Fruit fly (Drosophila melanogaster) whole organism, prepupa: Measurements from ENCODE around the gene Blos3.

Experiments used
- CG10669 ChIP-seq: fragments of 200-800 bp; sonication (Bioruptor generic); optimal IDR thresholded peaks from 3 replicates; lab custom pipeline; 2018; ENCODE audit warnings: missing biosample characterization, mild to moderate bottlenecking, missing genetic modification characterization, moderate library complexity
- CG11762 ChIP-seq: fragments of 200-800 bp; sonication (Bioruptor generic); optimal IDR thresholded peaks from 3 replicates; lab custom pipeline; 2016; ENCODE audit warnings: missing biosample characterization, missing genetic modification characterization; ENCODE audit not compliant: insufficient read depth
- CG11902 ChIP-seq: fragments of 200-800 bp; sonication (Bioruptor generic); optimal IDR thresholded peaks from 3 replicates; lab custom pipeline; 2016; ENCODE audit warnings: missing biosample characterization, missing genetic modification characterization
- CG15336 ChIP-seq: fragments of 200-800 bp; sonication (Bioruptor generic); IDR thresholded peaks from 2 replicates; pipeline ENCODE4 v1.3.6; 2022; ENCODE audit warnings: missing biosample characterization, missing genetic modification characterization
- CG16779 ChIP-seq: fragments of 200-800 bp; sonication (Bioruptor generic); optimal IDR thresholded peaks from 3 replicates; lab custom pipeline; 2017; ENCODE audit warnings: missing biosample characterization, mild to moderate bottlenecking, missing genetic modification characterization
- CG3032 ChIP-seq: fragments of 200-800 bp; optimal IDR thresholded peaks from 2 replicates; lab custom pipeline; 2019; ENCODE audit warnings: missing biosample characterization, mild to moderate bottlenecking, missing genetic modification characterization, moderate library complexity
- CG31627 ChIP-seq: fragments of 200-800 bp; sonication (Bioruptor generic); optimal IDR thresholded peaks from 3 replicates; lab custom pipeline; 2016; ENCODE audit warnings: missing biosample characterization, missing genetic modification characterization
- CG32006 ChIP-seq: fragments of 200-800 bp; sonication (Bioruptor generic); optimal IDR thresholded peaks from 3 replicates; lab custom pipeline; 2017; ENCODE audit warnings: missing biosample characterization, mild to moderate bottlenecking, missing genetic modification characterization
- CG4318 ChIP-seq: fragments of 200-800 bp; sonication (Bioruptor generic); optimal IDR thresholded peaks from 3 replicates; lab custom pipeline; 2017; ENCODE audit warnings: missing biosample characterization, mild to moderate bottlenecking, missing genetic modification characterization
- CG6792 ChIP-seq: fragments of 200-800 bp; sonication (Bioruptor generic); optimal IDR thresholded peaks from 3 replicates; lab custom pipeline; 2016; ENCODE audit warnings: missing biosample characterization, missing genetic modification characterization
- CG6808 ChIP-seq: fragments of 200-800 bp; sonication (Bioruptor generic); optimal IDR thresholded peaks from 3 replicates; lab custom pipeline; 2017; ENCODE audit warnings: missing biosample characterization, missing genetic modification characterization, mild to moderate bottlenecking, moderate library complexity, missing genetic modification reagents
- CG7368 ChIP-seq: fragments of 200-800 bp; sonication (Bioruptor generic); optimal IDR thresholded peaks from 3 replicates; lab custom pipeline; 2016; ENCODE audit warnings: missing biosample characterization, missing genetic modification characterization
- CG8319 ChIP-seq: fragments of 200-800 bp; sonication (Bioruptor generic); optimal IDR thresholded peaks from 3 replicates; lab custom pipeline; 2016; ENCODE audit warnings: missing biosample characterization, missing genetic modification characterization
- CG8632 ChIP-seq: fragments of 200-800 bp; sonication (Bioruptor generic); optimal IDR thresholded peaks from 3 replicates; lab custom pipeline; 2016; ENCODE audit warnings: missing biosample characterization, missing genetic modification characterization
- Eip93F ChIP-seq: fragments of 200-800 bp; sonication (Bioruptor generic); optimal IDR thresholded peaks from 2 replicates; lab custom pipeline; 2016; ENCODE audit warnings: missing biosample characterization, mild to moderate bottlenecking, missing genetic modification characterization
- Ets21C ChIP-seq: fragments of 200-800 bp; sonication (Bioruptor generic); optimal IDR thresholded peaks from 3 replicates; lab custom pipeline; 2016; ENCODE audit warnings: missing biosample characterization, missing genetic modification characterization
- Gug ChIP-seq: fragments of 200-800 bp; sonication (Bioruptor generic); IDR thresholded peaks from 2 replicates; pipeline ENCODE4 v1.3.6; 2022; ENCODE audit warnings: missing biosample characterization, missing genetic modification characterization
- Hr39 ChIP-seq: fragments of 200-800 bp; sonication (Bioruptor generic); optimal IDR thresholded peaks from 2 replicates; lab custom pipeline; 2016; ENCODE audit warnings: missing biosample characterization, missing genetic modification characterization
- Hr4 ChIP-seq: fragments of 200-800 bp; sonication (Bioruptor generic); optimal IDR thresholded peaks from 3 replicates; lab custom pipeline; 2016; ENCODE audit warnings: missing biosample characterization, missing genetic modification characterization
- Lpt ChIP-seq: fragments of 200-800 bp; sonication (Bioruptor generic); optimal IDR thresholded peaks from 3 replicates; lab custom pipeline; 2016; ENCODE audit warnings: missing biosample characterization, missing genetic modification characterization
- Sox102F ChIP-seq: fragments of 200-800 bp; sonication (Bioruptor generic); optimal IDR thresholded peaks from 2 replicates; lab custom pipeline; 2016; ENCODE audit warnings: missing biosample characterization, mild to moderate bottlenecking, missing genetic modification characterization
- Sox15 ChIP-seq: fragments of 200-800 bp; sonication (Bioruptor generic); optimal IDR thresholded peaks from 3 replicates; lab custom pipeline; 2016; ENCODE audit warnings: missing biosample characterization, missing genetic modification characterization
- achi ChIP-seq: fragments of 200-800 bp; sonication (Bioruptor generic); optimal IDR thresholded peaks from 3 replicates; lab custom pipeline; 2016; ENCODE audit warnings: missing biosample characterization, missing genetic modification characterization
- acj6 ChIP-seq: fragments of 200-800 bp; sonication (Bioruptor generic); optimal IDR thresholded peaks from 3 replicates; lab custom pipeline; 2016; ENCODE audit warnings: missing biosample characterization, missing genetic modification characterization
- cyc ChIP-seq: fragments of 200-800 bp; sonication (Bioruptor generic); optimal IDR thresholded peaks from 3 replicates; lab custom pipeline; 2016; ENCODE audit warnings: missing biosample characterization, missing genetic modification characterization
- dac ChIP-seq: fragments of 200-800 bp; sonication (Bioruptor generic); optimal IDR thresholded peaks from 2 replicates; lab custom pipeline; 2017; ENCODE audit warnings: missing biosample characterization, mild to moderate bottlenecking, missing genetic modification characterization
- eg ChIP-seq: fragments of 200-800 bp; sonication (Bioruptor generic); IDR thresholded peaks from 3 replicates; pipeline ENCODE4 v1.3.6; 2022; ENCODE audit warnings: missing biosample characterization, missing genetic modification characterization
- fkh ChIP-seq: fragments of 200-800 bp; sonication (Bioruptor generic); optimal IDR thresholded peaks from 3 replicates; lab custom pipeline; 2017; ENCODE audit warnings: missing biosample characterization, mild to moderate bottlenecking, missing genetic modification characterization, moderate library complexity
- pdm3 ChIP-seq: fragments of 200-800 bp; sonication (Bioruptor generic); optimal IDR thresholded peaks from 3 replicates; lab custom pipeline; 2016; ENCODE audit warnings: missing biosample characterization, missing genetic modification characterization
- salr ChIP-seq, 2 experiments: fragments of 200-800 bp; sonication (Bioruptor generic); optimal IDR thresholded peaks; 3 replicates each; lab custom pipeline; 2016 to 2018; ENCODE audit warnings: missing biosample characterization in 2 of 2, missing genetic modification characterization in 2 of 2, mild to moderate bottlenecking in 1 of 2
- ss ChIP-seq, 2 experiments: fragments of 200-800 bp; sonication (Bioruptor generic); optimal IDR thresholded peaks; 2 replicates in 1 of 2; 3 replicates in 1 of 2; lab custom pipeline; 2017 to 2018; ENCODE audit warnings: mild to moderate bottlenecking in 2 of 2, missing biosample characterization in 2 of 2, missing genetic modification characterization in 2 of 2, moderate library complexity in 1 of 2
- vri ChIP-seq: fragments of 200-800 bp; sonication (Bioruptor generic); optimal IDR thresholded peaks from 3 replicates; lab custom pipeline; 2016; ENCODE audit warnings: missing biosample characterization, mild to moderate bottlenecking, missing genetic modification characterization

The Blos3 gene

dm6 chr3L:18860467-18860866 is 9.6 kb upstream of the Blos3 start:
- TF ChIP-seq CG3032 (tag; lab: Kevin White, UChicago): no peak
- TF ChIP-seq CG16779: no peak
- TF ChIP-seq CG7368: no peak
- TF ChIP-seq CG4318 (GFP tag; lab: Kevin White, UChicago): no peak
- no peak for TF ChIP-seq CG8319 (GFP tag; lab: Kevin White, UChicago)
- no peak for TF ChIP-seq CG10669
- no peak for TF ChIP-seq CG15336 (GFP tag; lab: Robert Waterston, UW)
- no peak for TF ChIP-seq pdm3 (GFP tag; lab: Kevin White, UChicago)
- no peak for TF ChIP-seq Eip93F (GFP tag; lab: Kevin White, UChicago)
- no peak for TF ChIP-seq vri (GFP tag; lab: Kevin White, UChicago)
- no peak for TF ChIP-seq CG32006 (GFP tag; lab: Kevin White, UChicago)
- no peak for TF ChIP-seq CG31627 (GFP tag; lab: Kevin White, UChicago)
- no peak for TF ChIP-seq Gug
- TF ChIP-seq CG11762: no peak
- no peak for TF ChIP-seq Lpt (GFP tag; lab: Kevin White, UChicago)
- TF ChIP-seq CG6808 (GFP tag; lab: Kevin White, UChicago): no peak

dm6 chr3L:18861893-18862292 is 8.1 kb upstream of the Blos3 start:
- no peak for TF ChIP-seq Hr39 (GFP tag; lab: Kevin White, UChicago)
- TF ChIP-seq achi (GFP tag; lab: Kevin White, UChicago): no peak
- TF ChIP-seq Hr4 (GFP tag; lab: Kevin White, UChicago): no peak
- TF ChIP-seq CG6792 (GFP tag; lab: Kevin White, UChicago): no peak
- no peak for TF ChIP-seq ss (GFP tag; optimal IDR thresholded peaks at IDR 0.05; lab: Kevin White, UChicago)
- TF ChIP-seq eg: no peak
- no peak for TF ChIP-seq Sox15 (GFP tag; lab: Kevin White, UChicago)
- no peak for TF ChIP-seq CG11902 (GFP tag; lab: Kevin White, UChicago)
- TF ChIP-seq salr (GFP tag; optimal IDR thresholded peaks at IDR 0.05; lab: Kevin White, UChicago): no peak
- TF ChIP-seq CG8632 (GFP tag; lab: Kevin White, UChicago): no peak
- TF ChIP-seq CG7368: no peak
- no peak for TF ChIP-seq cyc
- TF ChIP-seq dac (GFP tag; lab: Kevin White, UChicago): no peak
- no peak for TF ChIP-seq acj6 (GFP tag; lab: Kevin White, UChicago)
- TF ChIP-seq CG10669: no peak
- no peak for TF ChIP-seq CG15336 (GFP tag; lab: Robert Waterston, UW)
- TF ChIP-seq Ets21C (GFP tag; lab: Kevin White, UChicago): no peak
- no peak for TF ChIP-seq vri (GFP tag; lab: Kevin White, UChicago)
- TF ChIP-seq fkh (GFP tag; lab: Kevin White, UChicago): no peak

dm6 chr3L:18863327-18863726 is 6.7 kb upstream of the Blos3 start, which contains the start of gene CG6865:
CG6865 (plus strand) TSS chr3L:18863647.
- TF ChIP-seq vri (GFP tag; lab: Kevin White, UChicago) (peak; percentile 30), Sox102F (GFP tag; lab: Kevin White, UChicago) (no peak)

DNA sequence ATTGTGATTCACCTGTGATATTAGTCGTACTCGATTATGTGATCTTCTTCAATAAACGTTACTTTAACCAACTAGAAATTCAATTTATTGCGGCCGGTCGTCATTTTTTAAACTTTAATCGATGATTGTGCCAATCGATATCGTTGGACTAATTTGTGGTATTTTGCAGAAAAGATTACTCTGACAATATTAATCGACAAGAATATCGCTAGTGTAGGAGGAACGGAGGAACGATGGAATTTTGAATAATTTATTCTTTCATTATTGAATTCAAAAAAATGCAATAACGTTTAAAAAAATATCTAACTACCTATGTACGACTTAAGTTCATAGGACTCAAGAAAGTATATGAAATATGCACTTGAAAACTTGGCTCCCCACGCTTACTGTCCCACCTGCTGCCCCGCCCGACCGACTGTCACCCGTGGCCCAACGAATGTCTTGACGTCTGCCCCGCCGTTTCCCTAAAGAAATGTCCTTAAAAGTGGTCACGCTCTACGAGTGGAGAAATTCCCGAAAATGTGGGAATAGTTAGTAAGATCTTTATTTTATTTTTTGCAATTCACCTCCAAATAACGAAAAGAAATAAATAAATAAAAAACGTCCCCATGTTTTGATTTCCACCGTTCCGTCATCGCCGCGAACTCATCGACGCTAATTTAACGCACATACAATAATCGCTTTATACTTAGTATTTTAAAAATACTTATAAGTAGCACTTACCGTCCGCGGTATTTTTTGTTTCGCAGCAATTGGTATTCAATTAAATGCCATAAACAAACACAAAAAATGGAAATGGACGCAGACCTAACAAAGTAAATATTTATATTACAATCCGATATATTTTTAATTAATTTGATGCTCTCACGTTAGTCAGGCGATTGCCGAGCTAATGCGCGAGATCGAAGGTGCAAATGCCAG is 4.3 kb upstream of the Blos3 start, which contains the start of gene CG14074:
Gene CG14074, plus strand, starts transcription at position 779 of the 921 bp plus-strand sequence.
- TF ChIP-seq acj6 (GFP tag; lab: Kevin White, UChicago) (no peak), fkh (GFP tag; lab: Kevin White, UChicago) (peak; percentile 83)
